Fruit fly (Drosophila melanogaster) whole organism, wandering third instar larva: ENCODE measurements around the gene nSyb.
A peak's percentile ranks its signal among the peaks of the same experiment; 100 is the strongest.

ENCODE experiments used
- Dfd ChIP-seq: fragments of >200 bp; optimal IDR thresholded peaks from 2 replicates; lab custom pipeline; 2017; ENCODE audit warnings: missing biosample characterization, missing genetic modification characterization
- Dif ChIP-seq: fragments of 200-275, 200-300 bp; sonication (Bioruptor generic); optimal IDR thresholded peaks from 2 replicates; lab custom pipeline; 2018; ENCODE audit warnings: missing biosample characterization, missing genetic modification characterization; ENCODE audit not compliant: partially characterized antibody
- HLH106 ChIP-seq: fragments of 200-800 bp; optimal IDR thresholded peaks from 3 replicates; lab custom pipeline; 2019; ENCODE audit warnings: missing biosample characterization, mild to moderate bottlenecking, missing genetic modification characterization, moderate library complexity
- Hr78 ChIP-seq: fragments of >200 bp; optimal IDR thresholded peaks from 2 replicates; lab custom pipeline; 2017; ENCODE audit warnings: missing biosample characterization, missing genetic modification characterization
- Myc ChIP-seq: fragments of >200 bp; optimal IDR thresholded peaks from 2 replicates; lab custom pipeline; 2017
- N ChIP-seq: fragments of >200 bp; optimal IDR thresholded peaks from 2 replicates; lab custom pipeline; 2018; ENCODE audit warnings: missing biosample characterization, missing external identifiers, missing genetic modification characterization
- Rel ChIP-seq, 2 experiments: fragments of 200-800 bp; sonication (Bioruptor generic) in 1 of 2; optimal IDR thresholded peaks; 2 replicates in 1 of 2; 3 replicates in 1 of 2; lab custom pipeline; 2016 to 2019; ENCODE audit warnings: mild to moderate bottlenecking in 2 of 2, missing biosample characterization in 2 of 2, missing genetic modification characterization in 2 of 2, moderate library complexity in 1 of 2
- br ChIP-seq: fragments of 200-800 bp; sonication (Bioruptor generic); optimal IDR thresholded peaks from 2 replicates; lab custom pipeline; 2016; ENCODE audit warnings: missing biosample characterization, missing genetic modification characterization
- dmrt93B ChIP-seq: fragments of 200-800 bp; sonication (Bioruptor generic); optimal IDR thresholded peaks from 2 replicates; lab custom pipeline; 2018; ENCODE audit warnings: missing biosample characterization, mild to moderate bottlenecking, missing genetic modification characterization
- dsf ChIP-seq: sonication (Bioruptor generic); optimal IDR thresholded peaks from 2 replicates; lab custom pipeline; 2016; ENCODE audit warnings: missing biosample characterization, missing genetic modification characterization, borderline replicate concordance
- fru ChIP-seq: fragments of 200-800 bp; sonication (Bioruptor generic); optimal IDR thresholded peaks from 3 replicates; lab custom pipeline; 2016; ENCODE audit warnings: missing biosample characterization, mild to moderate bottlenecking, missing genetic modification characterization
- pan ChIP-seq: fragments of >200 bp; optimal IDR thresholded peaks from 2 replicates; lab custom pipeline; 2017
- sv ChIP-seq: fragments of 200-800 bp; sonication (Bioruptor generic); optimal IDR thresholded peaks from 3 replicates; lab custom pipeline; 2016; ENCODE audit warnings: missing biosample characterization, missing genetic modification characterization

DNA sequence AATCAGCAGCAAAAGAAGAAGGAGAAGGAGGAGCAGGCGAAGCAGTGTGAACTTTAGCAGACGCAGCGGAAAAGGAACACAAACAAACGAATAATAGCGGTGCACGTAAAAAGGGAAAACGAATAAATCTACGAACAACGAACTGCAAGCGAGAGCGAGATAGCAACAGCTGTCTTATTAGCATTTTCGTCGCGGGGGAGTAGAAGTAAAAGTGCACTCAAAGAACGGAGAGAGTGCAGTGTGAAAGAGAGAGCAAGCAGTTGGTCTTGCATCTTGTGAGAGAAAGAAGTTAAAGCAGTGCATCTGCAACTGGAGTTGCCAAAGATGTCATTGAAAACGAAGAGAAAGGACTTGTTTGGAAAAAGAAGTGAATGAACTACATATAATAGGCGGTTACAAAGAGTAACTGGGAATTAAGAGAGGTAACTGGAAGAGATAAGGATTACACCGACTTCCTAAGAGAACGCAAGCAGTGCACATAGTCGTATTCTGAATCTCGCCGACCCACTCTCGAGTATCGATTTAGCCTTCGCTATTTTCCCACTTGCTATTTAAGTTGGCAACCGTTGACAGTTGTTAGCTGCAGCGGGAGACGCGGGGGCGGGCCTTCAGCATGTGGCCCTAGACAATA lies 44.6 kb downstream of the nSyb start:
- TF ChIP-seq Myc (lab: Kevin White, UChicago): no peak
- no peak for TF ChIP-seq dmrt93B (GFP tag; lab: Kevin White, UChicago)
- peak; percentile 24 for TF ChIP-seq Dif
- TF ChIP-seq Dfd (GFP tag; lab: Kevin White, UChicago): no peak
- TF ChIP-seq N (GFP tag; lab: Kevin White, UChicago): no peak
- no peak for TF ChIP-seq fru
- no peak for TF ChIP-seq pan (lab: Kevin White, UChicago)
- TF ChIP-seq sv: no peak
- no peak for TF ChIP-seq dsf (GFP tag; lab: Kevin White, UChicago)
- no peak for TF ChIP-seq HLH106 (tag; lab: Kevin White, UChicago)
- no peak for TF ChIP-seq Rel (GFP tag; optimal IDR thresholded peaks at IDR 0.05; lab: Kevin White, UChicago)
- TF ChIP-seq Rel (tag; optimal IDR thresholded peaks at IDR 0.05; lab: Kevin White, UChicago): no peak
- TF ChIP-seq br (GFP tag; lab: Kevin White, UChicago): no peak
- no peak for TF ChIP-seq Hr78
